Fruit fly (Drosophila melanogaster) whole organism, pupa: ENCODE data around the gene saturn.

ENCODE experiments used
- CG10348 ChIP-seq: fragments of 200-800 bp; sonication (Bioruptor generic); IDR thresholded peaks from 2 replicates; pipeline ENCODE4 v1.3.6; 2022; ENCODE audit warnings: missing biosample characterization, missing genetic modification characterization
- CG12605 ChIP-seq: fragments of 200-800 bp; sonication (Bioruptor generic); IDR thresholded peaks from 2 replicates; pipeline ENCODE4 v1.3.6; 2022; ENCODE audit warnings: missing biosample characterization, missing genetic modification characterization
- CG13204 ChIP-seq: fragments of 200-800 bp; sonication (Bioruptor generic); optimal IDR thresholded peaks from 2 replicates; lab custom pipeline; 2018; ENCODE audit warnings: missing biosample characterization, mild to moderate bottlenecking, missing genetic modification characterization, moderate library complexity
- CG14655 ChIP-seq: fragments of 200-800 bp; sonication (Bioruptor generic); optimal IDR thresholded peaks from 3 replicates; lab custom pipeline; 2017; ENCODE audit warnings: mild to moderate bottlenecking, missing biosample characterization, missing genetic modification reagents, missing genetic modification characterization
- CG15710 ChIP-seq: fragments of 200-800 bp; sonication (Bioruptor generic); optimal IDR thresholded peaks from 2 replicates; lab custom pipeline; 2018; ENCODE audit warnings: missing biosample characterization, mild to moderate bottlenecking, missing genetic modification characterization, moderate library complexity
- CG17806 ChIP-seq: fragments of 200-800 bp; sonication (Bioruptor generic); optimal IDR thresholded peaks from 2 replicates; lab custom pipeline; 2018; ENCODE audit warnings: missing biosample characterization, mild to moderate bottlenecking, missing genetic modification characterization, moderate library complexity
- CG32121 ChIP-seq: fragments of 200-800 bp; sonication (Bioruptor generic); IDR thresholded peaks from 2 replicates; pipeline ENCODE4 v1.3.6; 2022; ENCODE audit warnings: missing biosample characterization, missing genetic modification characterization
- CG34367 ChIP-seq: fragments of 200-800 bp; sonication (Bioruptor generic); optimal IDR thresholded peaks from 2 replicates; lab custom pipeline; 2018; ENCODE audit warnings: missing biosample characterization, mild to moderate bottlenecking, missing genetic modification characterization
- CG4496 ChIP-seq: fragments of 200-800 bp; sonication (Bioruptor generic); IDR thresholded peaks from 3 replicates; pipeline ENCODE4 v1.3.6; 2022; ENCODE audit warnings: missing biosample characterization, missing genetic modification characterization
- CG8159 ChIP-seq: fragments of 200-800 bp; sonication (Bioruptor generic); optimal IDR thresholded peaks from 3 replicates; lab custom pipeline; 2018; ENCODE audit warnings: missing biosample characterization, mild to moderate bottlenecking, missing genetic modification characterization, moderate library complexity
- CG8301 ChIP-seq: fragments of 200-800 bp; sonication (Bioruptor generic); optimal IDR thresholded peaks from 2 replicates; lab custom pipeline; 2018; ENCODE audit warnings: missing biosample characterization, mild to moderate bottlenecking, missing genetic modification characterization
- CG9948 ChIP-seq: fragments of 200-800 bp; sonication (Bioruptor generic); optimal IDR thresholded peaks from 2 replicates; lab custom pipeline; 2018; ENCODE audit warnings: missing biosample characterization, mild to moderate bottlenecking, missing genetic modification characterization, moderate library complexity
- D1 ChIP-seq: fragments of 200-800 bp; sonication (Bioruptor generic); optimal IDR thresholded peaks from 2 replicates; lab custom pipeline; 2018; ENCODE audit warnings: missing biosample characterization, mild to moderate bottlenecking, missing genetic modification characterization, moderate library complexity
- EcR ChIP-seq: fragments of 200-800 bp; sonication (Bioruptor generic); optimal IDR thresholded peaks from 3 replicates; lab custom pipeline; 2019; ENCODE audit warnings: missing biosample characterization, missing genetic modification characterization, mild to moderate bottlenecking, moderate library complexity, missing genetic modification reagents
- Ets98B ChIP-seq: fragments of 200-800 bp; sonication (Bioruptor generic); IDR thresholded peaks from 2 replicates; pipeline ENCODE4 v1.3.6; 2022; ENCODE audit warnings: missing biosample characterization, missing genetic modification characterization
- Pif1A ChIP-seq: fragments of 200-800 bp; sonication (Bioruptor generic); optimal IDR thresholded peaks from 3 replicates; lab custom pipeline; 2016; ENCODE audit warnings: missing biosample characterization, missing genetic modification characterization
- Pif1B ChIP-seq: fragments of 200-800 bp; sonication (Bioruptor generic); optimal IDR thresholded peaks from 3 replicates; lab custom pipeline; 2016; ENCODE audit warnings: missing biosample characterization, missing genetic modification characterization
- Snoo ChIP-seq: fragments of 200-800 bp; sonication (Bioruptor generic); optimal IDR thresholded peaks from 3 replicates; lab custom pipeline; 2017; ENCODE audit warnings: missing biosample characterization, mild to moderate bottlenecking, missing genetic modification characterization, inconsistent platforms
- fd96Ca ChIP-seq: fragments of 200-800 bp; sonication (Bioruptor generic); IDR thresholded peaks from 3 replicates; pipeline ENCODE4 v1.3.6; 2022; ENCODE audit warnings: missing biosample characterization, missing genetic modification characterization
- gl ChIP-seq: fragments of 200-800 bp; sonication (Bioruptor generic); optimal IDR thresholded peaks from 2 replicates; lab custom pipeline; 2018; ENCODE audit warnings: missing biosample characterization, mild to moderate bottlenecking, missing genetic modification characterization
- rn ChIP-seq: fragments of 200-800 bp; sonication (Bioruptor generic); IDR thresholded peaks from 2 replicates; pipeline ENCODE4 v1.3.6; 2022; ENCODE audit warnings: missing biosample characterization, missing genetic modification characterization

The saturn gene

dm6 chr3L:14220611-14221497, 17.7 kb downstream of the saturn start:
- no peak for TF ChIP-seq CG34367
- no peak for TF ChIP-seq Ets98B (GFP tag; lab: Robert Waterston, UW)
- no peak for TF ChIP-seq fd96Ca
- TF ChIP-seq CG12605 (GFP tag; lab: Robert Waterston, UW), result peak; percentile 20; the same call in 1 of the 2 replicates

dm6 chr3L:14222199-14222598, 19.1 kb downstream of the saturn start:
- no peak for TF ChIP-seq CG34367
- TF ChIP-seq CG12605 (GFP tag; lab: Robert Waterston, UW), result no peak
- TF ChIP-seq Ets98B (GFP tag; lab: Robert Waterston, UW), result no peak
- TF ChIP-seq CG8159 (tag; lab: Kevin White, UChicago), result no peak
- no peak for TF ChIP-seq Pif1B (GFP tag; lab: Kevin White, UChicago)
- TF ChIP-seq rn, result no peak
- TF ChIP-seq Pif1A (GFP tag; lab: Kevin White, UChicago), result no peak
- no peak for TF ChIP-seq EcR (GFP tag; lab: Kevin White, UChicago)
- TF ChIP-seq CG13204 (GFP tag; lab: Kevin White, UChicago), result no peak
- TF ChIP-seq CG8301, result no peak
- TF ChIP-seq CG15710, result no peak
- TF ChIP-seq Snoo (tag; lab: Kevin White, UChicago), result no peak
- TF ChIP-seq, all 21 proteins: peak for 0

DNA sequence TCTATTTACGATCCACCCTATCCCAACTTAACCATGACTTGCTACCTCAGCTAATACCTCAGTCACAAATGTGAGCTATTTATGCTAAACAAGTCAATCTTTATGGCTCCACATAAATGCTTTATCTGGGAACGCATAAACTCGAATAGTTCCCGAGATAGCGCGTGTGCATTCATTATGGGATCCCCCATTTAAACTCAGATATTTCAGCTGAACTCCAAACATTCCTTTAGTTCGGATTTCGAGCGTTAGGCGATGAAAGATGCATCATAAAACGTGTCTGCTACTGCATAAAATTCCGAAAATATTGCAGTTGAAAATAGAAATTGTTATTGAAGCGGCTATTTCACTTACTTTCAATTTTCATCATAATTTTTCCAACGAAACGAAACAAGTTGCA, 20.3 kb downstream of the saturn start:
- TF ChIP-seq rn (no peak), gl (no peak), CG10348 (no peak), CG34367 (no peak), CG32121 (GFP tag; lab: Robert Waterston, UW) (no peak), CG14655 (GFP tag; lab: Kevin White, UChicago) (no peak), CG12605 (GFP tag; lab: Robert Waterston, UW) (no peak), Snoo (tag; lab: Kevin White, UChicago) (no peak), Pif1B (GFP tag; lab: Kevin White, UChicago) (no peak), Ets98B (GFP tag; lab: Robert Waterston, UW) (no peak), CG8159 (tag; lab: Kevin White, UChicago) (no peak), D1 (tag; lab: Kevin White, UChicago) (no peak), CG17806 (tag; lab: Kevin White, UChicago) (no peak), CG8301 (no peak), CG13204 (GFP tag; lab: Kevin White, UChicago) (no peak), fd96Ca (no peak), CG9948 (tag; lab: Kevin White, UChicago) (no peak), EcR (GFP tag; lab: Kevin White, UChicago) (no peak)

DNA sequence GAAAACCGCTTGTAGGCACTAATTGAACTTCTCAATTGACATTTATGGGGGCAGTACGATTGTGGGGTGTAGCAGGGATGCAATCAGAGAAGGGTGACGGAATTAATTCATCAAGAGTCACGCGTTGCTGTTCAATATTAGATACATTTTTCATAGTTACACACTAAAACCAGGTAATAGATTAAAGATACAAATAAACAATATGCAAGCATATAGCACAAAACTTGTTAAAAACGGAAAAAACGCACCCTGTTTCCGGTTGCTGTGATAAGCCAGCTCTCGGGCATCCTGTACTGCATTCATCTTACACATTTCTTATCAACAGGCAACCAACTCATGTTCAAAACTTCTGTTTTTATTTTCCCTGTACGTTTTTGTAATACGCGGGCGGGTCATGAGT, 25.9 kb downstream of the saturn start:
- TF ChIP-seq Ets98B (GFP tag; lab: Robert Waterston, UW), result peak; percentile 4; the same call in 1 of the 2 replicates
- TF ChIP-seq CG12605 (GFP tag; lab: Robert Waterston, UW), result no peak
- no peak for TF ChIP-seq CG8301
- TF ChIP-seq CG34367, result no peak
- TF ChIP-seq CG4496, result peak; percentile 59; the same call in 1 of the 3 replicates
- peak; percentile 49 for TF ChIP-seq CG8159 (tag; lab: Kevin White, UChicago)
- TF ChIP-seq CG17806 (tag; lab: Kevin White, UChicago), result no peak

DNA sequence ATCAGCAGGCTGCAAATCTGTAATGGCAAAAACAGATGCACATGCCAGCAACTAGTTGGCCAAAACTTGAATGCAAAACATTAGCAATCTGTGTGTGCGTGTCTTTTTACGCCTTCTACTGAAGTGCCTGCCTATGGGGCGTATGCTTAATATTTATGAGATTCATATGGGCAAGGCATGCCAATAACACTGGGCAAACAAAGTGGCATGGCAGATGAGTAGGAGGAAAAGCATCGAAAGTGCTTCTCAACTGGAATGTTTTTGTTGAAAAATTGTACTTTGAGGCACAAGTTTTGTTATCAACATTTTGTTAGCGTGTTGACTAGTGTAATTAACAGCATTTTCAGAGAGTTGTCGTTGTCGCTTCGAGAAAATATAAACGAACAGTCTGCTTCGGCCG, 26.4 kb downstream of the saturn start:
- no peak for TF ChIP-seq CG34367
- no peak for TF ChIP-seq CG13204 (GFP tag; lab: Kevin White, UChicago)
- no peak for TF ChIP-seq CG8159 (tag; lab: Kevin White, UChicago)
- no peak for TF ChIP-seq CG10348
- peak; percentile 42 for TF ChIP-seq CG14655 (GFP tag; lab: Kevin White, UChicago)
- peak; percentile 64 for TF ChIP-seq Ets98B (GFP tag; lab: Robert Waterston, UW)
- no peak for TF ChIP-seq rn
- TF ChIP-seq CG4496, result peak; percentile 69
- TF ChIP-seq Snoo (tag; lab: Kevin White, UChicago), result no peak
- TF ChIP-seq EcR (GFP tag; lab: Kevin White, UChicago), result no peak
- peak; percentile 20 for TF ChIP-seq CG8301
- peak; percentile 20; the same call in 1 of the 2 replicates for TF ChIP-seq CG32121 (GFP tag; lab: Robert Waterston, UW)
- TF ChIP-seq CG15710, result no peak

DNA sequence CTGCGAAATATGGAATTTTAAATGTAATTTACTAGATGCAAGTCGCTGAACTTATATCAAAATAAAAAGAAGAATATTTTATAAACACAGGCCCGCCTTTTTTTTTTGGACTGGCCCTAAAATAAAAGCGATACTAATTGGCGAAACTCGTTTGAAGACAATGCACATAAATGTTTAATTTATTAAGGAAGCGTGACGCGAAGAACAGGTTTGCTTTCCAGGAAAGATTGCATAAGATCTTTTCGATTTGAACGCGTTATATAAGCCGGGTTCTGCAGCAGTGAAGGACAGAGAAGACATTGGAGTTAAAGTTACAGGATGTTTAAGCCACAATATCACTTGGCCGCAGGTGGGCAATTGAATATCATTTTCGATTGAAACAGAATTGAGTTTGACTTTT, 30.0 kb downstream of the saturn start, which contains the start of gene CG7924:
TSS of gene CG7924 (plus strand) at position 301 of the 400 bp plus-strand sequence.
- no peak for TF ChIP-seq CG17806 (tag; lab: Kevin White, UChicago)
- TF ChIP-seq CG8159 (tag; lab: Kevin White, UChicago), result no peak
- TF ChIP-seq fd96Ca, result no peak
- TF ChIP-seq rn, result no peak
- TF ChIP-seq CG4496, result no peak
- TF ChIP-seq CG8301, result no peak
- no peak for TF ChIP-seq CG13204 (GFP tag; lab: Kevin White, UChicago)
- no peak for TF ChIP-seq Snoo (tag; lab: Kevin White, UChicago)
- TF ChIP-seq gl, result no peak
- TF ChIP-seq EcR (GFP tag; lab: Kevin White, UChicago), result no peak
- TF ChIP-seq CG15710, result no peak
